Fruit fly (Drosophila melanogaster) whole organism, embryonic: Measurements from ENCODE around the gene CG4270.
A peak's percentile ranks its signal among the peaks of the same experiment; 100 is the strongest.

Experiments used
- B-H1 ChIP-seq: fragments of 200-800 bp; sonication (Bioruptor generic); IDR thresholded peaks from 3 replicates; pipeline ENCODE4 v1.3.6; 2022; ENCODE audit warnings: missing biosample characterization, missing genetic modification characterization
- CG10209 ChIP-seq: fragments of 200-800 bp; sonication (Bioruptor generic); optimal IDR thresholded peaks from 3 replicates; lab custom pipeline; 2017; ENCODE audit warnings: missing biosample characterization, mild to moderate bottlenecking, missing genetic modification characterization, missing genetic modification reagents
- CG10267 ChIP-seq: fragments of 200-800 bp; sonication (Bioruptor generic); optimal IDR thresholded peaks from 2 replicates; lab custom pipeline; 2018; ENCODE audit warnings: missing biosample characterization, mild to moderate bottlenecking, missing genetic modification characterization, moderate library complexity
- CG11504 ChIP-seq: fragments of 200-800 bp; sonication (Bioruptor generic); optimal IDR thresholded peaks from 3 replicates; lab custom pipeline; 2019; ENCODE audit warnings: missing biosample characterization, mild to moderate bottlenecking, missing genetic modification characterization, moderate library complexity
- CG12219 ChIP-seq: fragments of 200-800 bp; sonication (Bioruptor generic); optimal IDR thresholded peaks from 3 replicates; lab custom pipeline; 2018; ENCODE audit warnings: missing biosample characterization, mild to moderate bottlenecking, missing genetic modification characterization
- CG12236 ChIP-seq: fragments of 200-800 bp; sonication (Bioruptor generic); optimal IDR thresholded peaks from 2 replicates; lab custom pipeline; 2016; ENCODE audit warnings: missing biosample characterization, missing genetic modification characterization
- CG12299 ChIP-seq: fragments of 200-800 bp; sonication (Bioruptor generic); optimal IDR thresholded peaks from 2 replicates; lab custom pipeline; 2018; ENCODE audit warnings: missing biosample characterization, mild to moderate bottlenecking, missing genetic modification characterization
- CG1233 ChIP-seq: fragments of 200-800 bp; sonication (Bioruptor generic); optimal IDR thresholded peaks from 4 replicates; lab custom pipeline; 2018; ENCODE audit warnings: missing biosample characterization, mild to moderate bottlenecking, missing genetic modification characterization
- CG12659 ChIP-seq: fragments of 200-800 bp; sonication (Bioruptor generic); optimal IDR thresholded peaks from 3 replicates; lab custom pipeline; 2017; ENCODE audit warnings: mild to moderate bottlenecking, missing biosample characterization, missing genetic modification reagents, missing genetic modification characterization
- CG13287 ChIP-seq: fragments of 200-800 bp; sonication (Bioruptor generic); IDR thresholded peaks from 2 replicates; pipeline ENCODE4 v1.3.6; 2022; ENCODE audit warnings: missing biosample characterization, missing genetic modification characterization; ENCODE audit not compliant: partially characterized antibody
- CG15011 ChIP-seq: fragments of 200-800 bp; sonication (Bioruptor generic); optimal IDR thresholded peaks from 3 replicates; lab custom pipeline; 2018; ENCODE audit warnings: missing biosample characterization, mild to moderate bottlenecking, missing genetic modification characterization
- CG15479 ChIP-seq: fragments of 200-800 bp; sonication (Bioruptor generic); optimal IDR thresholded peaks from 3 replicates; lab custom pipeline; 2019; ENCODE audit warnings: missing biosample characterization, mild to moderate bottlenecking, missing genetic modification characterization, moderate library complexity
- CG15514 ChIP-seq: fragments of 200-800 bp; sonication (Bioruptor generic); optimal IDR thresholded peaks from 3 replicates; lab custom pipeline; 2017; ENCODE audit warnings: missing biosample characterization, missing genetic modification characterization, mild to moderate bottlenecking, moderate library complexity, missing genetic modification reagents
- CG17186 ChIP-seq: fragments of 200-800 bp; sonication (Bioruptor generic); optimal IDR thresholded peaks from 3 replicates; lab custom pipeline; 2017; ENCODE audit warnings: missing biosample characterization, missing genetic modification reagents, missing genetic modification characterization
- CG18764 ChIP-seq: fragments of 200-800 bp; sonication (Bioruptor generic); optimal IDR thresholded peaks from 3 replicates; lab custom pipeline; 2016; ENCODE audit warnings: missing biosample characterization, missing genetic modification characterization
- CG2116 ChIP-seq: fragments of 200-800 bp; sonication (Bioruptor generic); optimal IDR thresholded peaks from 3 replicates; lab custom pipeline; 2018; ENCODE audit warnings: missing biosample characterization, mild to moderate bottlenecking, missing genetic modification characterization
- CG2120 ChIP-seq: fragments of 200-800 bp; sonication (Bioruptor generic); optimal IDR thresholded peaks from 3 replicates; lab custom pipeline; 2016; ENCODE audit warnings: missing biosample characterization, missing genetic modification characterization
- CG2202 ChIP-seq: fragments of 200-800 bp; sonication (Bioruptor generic); optimal IDR thresholded peaks from 2 replicates; lab custom pipeline; 2018; ENCODE audit warnings: missing biosample characterization, mild to moderate bottlenecking, missing genetic modification characterization
- CG31224 ChIP-seq: fragments of 200-800 bp; sonication (Bioruptor generic); IDR thresholded peaks from 2 replicates; pipeline ENCODE4 v1.3.6; 2022; ENCODE audit warnings: missing biosample characterization, missing genetic modification characterization
- CG6689 ChIP-seq: fragments of 200-800 bp; sonication (Bioruptor generic); IDR thresholded peaks from 2 replicates; pipeline ENCODE4 v1.3.6; 2022; ENCODE audit warnings: missing biosample characterization, missing genetic modification characterization
- CG8944 ChIP-seq: fragments of 200-800 bp; sonication (Bioruptor generic); optimal IDR thresholded peaks from 3 replicates; lab custom pipeline; 2016; ENCODE audit warnings: missing biosample characterization, missing genetic modification characterization
- Deaf1 ChIP-seq: fragments of 200-800 bp; optimal IDR thresholded peaks from 3 replicates; lab custom pipeline; 2019; ENCODE audit warnings: missing biosample characterization, mild to moderate bottlenecking, missing genetic modification characterization, moderate library complexity
- Dref ChIP-seq: fragments of 200-800 bp; sonication (Bioruptor generic); IDR thresholded peaks from 2 replicates; pipeline ENCODE4 v1.3.6; 2022; ENCODE audit warnings: missing biosample characterization, missing genetic modification characterization
- Drgx ChIP-seq: fragments of 200-800 bp; sonication (Bioruptor generic); IDR thresholded peaks from 2 replicates; pipeline ENCODE4 v1.3.6; 2022; ENCODE audit warnings: missing biosample characterization, missing genetic modification characterization
- E2f2 ChIP-seq: fragments of 200-800 bp; sonication (Bioruptor generic); IDR thresholded peaks from 2 replicates; pipeline ENCODE4 v1.3.6; 2022; ENCODE audit warnings: missing biosample characterization, missing genetic modification characterization
- ERR ChIP-seq: fragments of 200-800 bp; sonication (Bioruptor generic); optimal IDR thresholded peaks from 2 replicates; lab custom pipeline; 2016; ENCODE audit warnings: missing biosample characterization, missing genetic modification characterization
- Fer1 ChIP-seq: fragments of 200-800 bp; sonication (Bioruptor generic); optimal IDR thresholded peaks from 2 replicates; lab custom pipeline; 2017; ENCODE audit warnings: missing biosample characterization, mild to moderate bottlenecking, missing genetic modification characterization
- HHEX ChIP-seq: fragments of 200-800 bp; sonication (Bioruptor generic); optimal IDR thresholded peaks from 3 replicates; lab custom pipeline; 2017; ENCODE audit warnings: missing biosample characterization, mild to moderate bottlenecking, missing genetic modification characterization, missing genetic modification reagents
- Mes4 ChIP-seq: fragments of 200-800 bp; sonication (Bioruptor generic); optimal IDR thresholded peaks from 2 replicates; lab custom pipeline; 2016; ENCODE audit warnings: missing biosample characterization, missing genetic modification characterization
- NC2α ChIP-seq: fragments of 200-800 bp; sonication (Bioruptor generic); optimal IDR thresholded peaks from 2 replicates; lab custom pipeline; 2016; ENCODE audit warnings: missing biosample characterization, missing genetic modification characterization
- Oli ChIP-seq: fragments of 200-800 bp; sonication (Bioruptor generic); optimal IDR thresholded peaks from 2 replicates; lab custom pipeline; 2018; ENCODE audit warnings: missing biosample characterization, mild to moderate bottlenecking, missing genetic modification characterization, moderate library complexity
- Six4 ChIP-seq: fragments of 200-800 bp; sonication (Bioruptor generic); optimal IDR thresholded peaks from 2 replicates; lab custom pipeline; 2016; ENCODE audit warnings: missing biosample characterization, missing genetic modification characterization
- Trl ChIP-seq, 3 experiments: fragments of >200 bp in 2 of 3; fragments of 200-800 bp in 1 of 3; sonication (Bioruptor generic) in 1 of 3; optimal IDR thresholded peaks; 2 replicates in 1 of 3; 3 replicates in 2 of 3; lab custom pipeline; 2016 to 2017; ENCODE audit warnings: missing biosample characterization in 1 of 3, missing genetic modification characterization in 1 of 3
- Xrp1 ChIP-seq: fragments of 200-800 bp; sonication (Bioruptor generic); IDR thresholded peaks from 2 replicates; pipeline ENCODE4 v1.3.6; 2022; ENCODE audit warnings: missing biosample characterization, missing genetic modification characterization
- ase ChIP-seq: fragments of 200-800 bp; sonication (Bioruptor generic); IDR thresholded peaks from 3 replicates; pipeline ENCODE4 v1.3.6; 2022; ENCODE audit warnings: missing biosample characterization, missing genetic modification characterization
- ato ChIP-seq: fragments of 200-800 bp; sonication (Bioruptor generic); IDR thresholded peaks from 2 replicates; pipeline ENCODE4 v1.3.6; 2022; ENCODE audit warnings: missing biosample characterization, missing genetic modification characterization; ENCODE audit not compliant: partially characterized antibody
- cad ChIP-seq: fragments of >200 bp; optimal IDR thresholded peaks from 2 replicates; lab custom pipeline; 2017; ENCODE audit warnings: missing biosample characterization, missing genetic modification characterization
- cas ChIP-seq: fragments of 200-800 bp; sonication (Bioruptor generic); IDR thresholded peaks from 2 replicates; pipeline ENCODE4 v1.3.6; 2022; ENCODE audit warnings: missing biosample characterization, missing genetic modification characterization
- en ChIP-seq: fragments of 200-800 bp; sonication (Bioruptor generic); optimal IDR thresholded peaks from 2 replicates; lab custom pipeline; 2016; ENCODE audit warnings: missing biosample characterization, missing genetic modification characterization
- fd102C ChIP-seq: fragments of 200-800 bp; sonication (Bioruptor generic); optimal IDR thresholded peaks from 2 replicates; lab custom pipeline; 2018; ENCODE audit warnings: missing biosample characterization, mild to moderate bottlenecking, missing genetic modification characterization, moderate library complexity
- fd3F ChIP-seq: fragments of 200-800 bp; sonication (Bioruptor generic); optimal IDR thresholded peaks from 2 replicates; lab custom pipeline; 2018; ENCODE audit warnings: missing biosample characterization, mild to moderate bottlenecking, missing genetic modification characterization, moderate library complexity
- ftz-f1 ChIP-seq: fragments of 200-800 bp; sonication (Bioruptor generic); optimal IDR thresholded peaks from 2 replicates; lab custom pipeline; 2016; ENCODE audit warnings: missing biosample characterization, missing genetic modification characterization
- lola ChIP-seq, 3 experiments: fragments of >200 bp in 2 of 3; fragments of 200-800 bp in 1 of 3; sonication (Bioruptor generic) in 1 of 3; optimal IDR thresholded peaks; 2 replicates each; lab custom pipeline; 2017 to 2019; ENCODE audit warnings: missing biosample characterization in 3 of 3, missing genetic modification characterization in 3 of 3, mild to moderate bottlenecking in 1 of 3, moderate library complexity in 1 of 3
- mam ChIP-seq: fragments of 200-800 bp; sonication (Bioruptor generic); optimal IDR thresholded peaks from 3 replicates; lab custom pipeline; 2016; ENCODE audit warnings: missing biosample characterization, missing genetic modification characterization
- pho ChIP-seq: fragments of 200-800 bp; sonication (Bioruptor generic); optimal IDR thresholded peaks from 2 replicates; lab custom pipeline; 2016; ENCODE audit warnings: missing biosample characterization, missing genetic modification characterization
- prd ChIP-seq, 3 experiments: fragments of >200 bp in 2 of 3; fragments of 200-800 bp in 1 of 3; sonication (Bioruptor generic) in 1 of 3; optimal IDR thresholded peaks in 2 of 3; IDR thresholded peaks in 1 of 3; 2 replicates in 2 of 3; 3 replicates in 1 of 3; pipeline versions ENCODE4 v1.3.6 to Lab custom; 2017 to 2022; ENCODE audit warnings: missing biosample characterization in 1 of 3, missing genetic modification characterization in 1 of 3
- trem ChIP-seq: fragments of 200-800 bp; optimal IDR thresholded peaks from 3 replicates; lab custom pipeline; 2019; ENCODE audit warnings: missing biosample characterization, mild to moderate bottlenecking, missing genetic modification characterization, moderate library complexity
- tx ChIP-seq: fragments of 200-800 bp; sonication (Bioruptor generic); optimal IDR thresholded peaks from 2 replicates; lab custom pipeline; 2016; ENCODE audit warnings: missing biosample characterization, missing genetic modification characterization

CG4270 gene

DNA sequence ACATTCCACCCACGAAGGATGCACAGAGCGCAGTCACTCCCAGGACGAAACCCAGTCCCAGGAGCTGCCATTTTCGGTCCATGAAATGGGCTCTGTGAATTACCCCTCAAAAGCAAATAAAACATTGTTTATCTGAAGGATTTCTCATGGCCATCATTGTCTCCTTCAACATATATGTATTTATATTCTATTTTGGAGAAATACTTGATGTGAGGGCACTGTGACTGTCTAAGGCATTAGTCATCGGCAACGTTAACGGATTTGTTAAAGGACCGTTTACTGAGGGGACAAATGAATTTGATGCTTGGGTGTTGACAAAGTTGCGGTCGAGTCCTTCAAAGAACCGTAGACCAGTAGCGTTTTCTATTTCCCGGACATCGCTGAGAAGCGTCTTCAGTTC lies 24.0 kb upstream of the CG4270 start, which contains the start of gene Tengl2:
Gene Tengl2, minus strand, starts transcription at position 101 of the 400 bp plus-strand sequence.
- no peak for TF ChIP-seq lola (GFP tag; optimal IDR thresholded peaks at IDR 0.05; lab: Kevin White, UChicago)
- TF ChIP-seq pho (GFP tag; lab: Kevin White, UChicago): no peak
- TF ChIP-seq Six4: no peak
- no peak for TF ChIP-seq CG2202 (tag; lab: Kevin White, UChicago)
- no peak for TF ChIP-seq en (GFP tag; lab: Kevin White, UChicago)
- no peak for TF ChIP-seq CG31224 (GFP tag; lab: Robert Waterston, UW)
- TF ChIP-seq, all 482 proteins: peak for 0

DNA sequence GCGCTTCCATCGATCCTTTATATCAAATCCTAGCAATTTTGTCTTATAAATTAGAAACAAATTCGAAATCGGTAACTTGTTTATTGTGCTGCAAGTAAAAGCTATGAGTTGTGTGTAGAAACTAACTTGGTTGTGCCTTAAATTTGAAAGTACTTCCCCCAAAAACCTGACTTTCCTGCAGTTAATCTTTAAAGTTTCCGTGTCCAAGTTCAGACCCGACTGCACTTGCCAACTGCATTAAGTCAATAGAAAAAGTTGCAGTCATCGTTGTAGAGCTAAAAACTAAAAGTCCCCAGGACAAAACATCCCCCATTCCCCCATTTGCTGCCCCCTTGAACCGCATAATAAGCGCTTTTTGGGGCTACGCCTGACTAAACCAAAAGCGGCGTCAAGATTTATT lies 22.7 kb upstream of the CG4270 start, which contains the start of gene Tengl1:
Gene Tengl1, minus strand, starts transcription at position 101 of the 400 bp plus-strand sequence.
- TF ChIP-seq Fer1 (GFP tag; lab: Kevin White, UChicago) (no peak), HHEX (GFP tag; lab: Kevin White, UChicago) (no peak), CG10267 (tag; lab: Kevin White, UChicago) (no peak), CG15479 (GFP tag; lab: Kevin White, UChicago) (no peak), cas (GFP tag; lab: Robert Waterston, UW) (no peak), tx (GFP tag; lab: Kevin White, UChicago) (no peak), Dref (GFP tag; lab: Robert Waterston, UW) (no peak), CG17186 (GFP tag; lab: Kevin White, UChicago) (no peak), CG10209 (GFP tag; lab: Kevin White, UChicago) (no peak), cad (GFP tag; lab: Kevin White, UChicago) (no peak), B-H1 (GFP tag; lab: Robert Waterston, UW) (no peak), CG2120 (no peak), CG11504 (tag; lab: Kevin White, UChicago) (no peak), prd (optimal IDR thresholded peaks at IDR 0.05; lab: Kevin White, UChicago) (no peak), prd (GFP tag; IDR thresholded peaks at IDR 0.05; lab: Robert Waterston, UW) (no peak), CG2116 (GFP tag; lab: Kevin White, UChicago) (no peak), fd102C (GFP tag; lab: Kevin White, UChicago) (no peak), CG12236 (GFP tag; lab: Kevin White, UChicago) (no peak)

DNA sequence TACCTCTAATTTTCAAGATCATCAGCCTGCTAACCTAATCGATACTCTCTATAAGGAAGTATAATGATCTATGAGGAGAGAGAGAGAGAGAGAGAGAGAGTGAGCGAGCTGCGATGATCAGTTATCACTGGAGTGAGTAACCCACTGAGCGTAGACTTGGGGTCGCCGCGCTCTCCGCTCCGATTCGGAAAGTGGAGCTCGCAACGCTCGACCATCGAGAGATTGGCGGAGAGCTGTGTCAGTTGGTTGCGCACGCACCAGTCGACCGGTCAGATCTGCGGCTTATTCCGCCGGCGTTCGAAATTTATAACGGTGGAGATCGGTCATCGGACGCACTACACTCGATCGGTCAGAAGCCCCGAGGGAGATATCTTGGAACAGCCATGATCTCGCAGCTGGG lies 21.1 kb upstream of the CG4270 start, which contains the start of gene CG4267:
Gene CG4267, plus strand, starts transcription at position 240 of the 400 bp plus-strand sequence.
- no peak for TF ChIP-seq Mes4 (GFP tag; lab: Kevin White, UChicago)
- no peak for TF ChIP-seq CG15514 (GFP tag; lab: Kevin White, UChicago)
- no peak for TF ChIP-seq E2f2 (GFP tag; lab: Robert Waterston, UW)
- TF ChIP-seq ftz-f1: peak; percentile 45
- peak; percentile 90 to 93 for TF ChIP-seq Trl (optimal IDR thresholded peaks at IDR 0.05; lab: Kevin White, UChicago)
- TF ChIP-seq Trl (GFP tag; optimal IDR thresholded peaks at IDR 0.05; lab: Kevin White, UChicago): no peak
- no peak for TF ChIP-seq Oli
- TF ChIP-seq CG18764 (GFP tag; lab: Kevin White, UChicago): no peak
- TF ChIP-seq CG8944 (GFP tag; lab: Kevin White, UChicago): no peak
- no peak for TF ChIP-seq ERR (GFP tag; lab: Kevin White, UChicago)
- TF ChIP-seq CG12219 (GFP tag; lab: Kevin White, UChicago): no peak
- TF ChIP-seq trem (tag; lab: Kevin White, UChicago): no peak
- TF ChIP-seq CG1233: no peak
- no peak for TF ChIP-seq ato (GFP tag; lab: Robert Waterston, UW)
- peak; percentile 50 for TF ChIP-seq CG13287 (GFP tag; lab: Robert Waterston, UW)
- TF ChIP-seq Xrp1 (GFP tag; lab: Robert Waterston, UW): no peak
- no peak for TF ChIP-seq CG12299 (tag; lab: Kevin White, UChicago)
- TF ChIP-seq CG6689 (GFP tag; lab: Robert Waterston, UW): no peak
- TF ChIP-seq mam (GFP tag; lab: Kevin White, UChicago): no peak
- peak; percentile 60 for TF ChIP-seq Deaf1 (tag; lab: Kevin White, UChicago)
- TF ChIP-seq ase: no peak
- no peak for TF ChIP-seq CG15011 (GFP tag; lab: Kevin White, UChicago)
- TF ChIP-seq CG12659 (GFP tag; lab: Kevin White, UChicago): no peak
- TF ChIP-seq fd3F (GFP tag; lab: Kevin White, UChicago): no peak
- 0 out of 2 replicates have a peak, but pooled peaks have one; percentile 22 for TF ChIP-seq Drgx (GFP tag; lab: Robert Waterston, UW)
- TF ChIP-seq NC2α (GFP tag; lab: Kevin White, UChicago): no peak
